Fruit fly (Drosophila melanogaster): Measurements from ENCODE around the gene CG32808.

DNA sequence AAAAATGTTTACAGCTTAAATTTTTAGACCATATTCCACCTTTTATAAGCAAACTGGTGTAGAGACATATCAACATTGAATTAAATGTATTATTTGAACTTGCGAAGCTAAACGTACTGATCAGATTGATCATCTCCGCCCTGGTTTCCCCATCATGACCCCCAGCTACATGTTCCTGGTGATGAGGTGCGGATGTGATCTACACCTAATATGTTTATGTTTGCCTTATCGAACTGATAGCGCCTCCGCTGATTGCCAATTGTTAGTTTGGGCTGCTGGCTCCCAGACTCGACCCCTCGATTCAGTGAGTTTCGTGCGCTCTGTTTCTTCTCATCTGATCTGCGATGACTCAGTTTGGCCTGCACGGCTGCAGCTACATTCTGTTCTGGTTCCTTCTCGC, 2.6 kb upstream of the CG32808 start, which contains the start of gene CG14780:
- TF ChIP-seq foxo (GFP tag; optimal IDR thresholded peaks at IDR 0.05) (no peak), Vsx2 (GFP tag; optimal IDR thresholded peaks at IDR 0.05; ENCODE audit: partially characterized antibody) (no peak)

All from whole organism, wandering third instar larva.